Worm (Caenorhabditis elegans) whole organism, L4 larva: ENCODE results near the gene C04A2.15.

Experiments
- F37D6.2 ChIP-seq: sonication (generic microtip); optimal IDR thresholded peaks from 2 replicates; lab custom pipeline; 2016; ENCODE audit warnings: mild to moderate bottlenecking, missing genetic modification characterization, missing compliant biosample characterization
- aha-1 ChIP-seq: fragments of 150-350 bp; peaks from one replicate; lab custom pipeline; 2014; ENCODE audit warnings: missing biosample characterization, missing genetic modification characterization
- aly-2 ChIP-seq: sonication (generic microtip); optimal IDR thresholded peaks from 2 replicates; lab custom pipeline; 2018; ENCODE audit warnings: missing biosample characterization, missing genetic modification characterization
- attf-4 ChIP-seq: sonication (generic microtip); optimal IDR thresholded peaks from 3 replicates; lab custom pipeline; 2017; ENCODE audit warnings: missing biosample characterization, missing genetic modification characterization
- ceh-28 ChIP-seq: fragments of 150-350 bp; optimal IDR thresholded peaks from 2 replicates; lab custom pipeline; 2014; ENCODE audit warnings: missing biosample characterization, missing genetic modification reagents, missing genetic modification characterization
- daf-16 ChIP-seq, 3 experiments: sonication (generic microtip); optimal IDR thresholded peaks; 2 replicates each; lab custom pipeline; 2016 to 2017; ENCODE audit warnings: missing genetic modification characterization in 3 of 3, missing genetic modification reagents in 3 of 3, mild to moderate bottlenecking in 2 of 3, missing compliant biosample characterization in 2 of 3, missing biosample characterization in 1 of 3, moderate library complexity in 1 of 3
- daf-19 ChIP-seq: fragments of 200-800 bp; sonication (Bioruptor generic); conservative IDR thresholded peaks from 2 replicates; pipeline ENCODE4 v1.3.6; 2022; ENCODE audit warnings: missing genetic modification characterization, missing compliant biosample characterization
- dmd-6 ChIP-seq: fragments of 200-800 bp; sonication (Bioruptor generic); IDR thresholded peaks from 2 replicates; pipeline ENCODE4 v1.3.6; 2022; ENCODE audit warnings: missing genetic modification reagents, missing genetic modification characterization, missing compliant biosample characterization
- dpl-1 ChIP-seq: fragments of 150-350 bp; optimal IDR thresholded peaks from 2 replicates; lab custom pipeline; 2014; ENCODE audit warnings: missing biosample characterization, missing genetic modification reagents, missing genetic modification characterization
- duxl-1 ChIP-seq: sonication (generic microtip); optimal IDR thresholded peaks from 2 replicates; lab custom pipeline; 2016; ENCODE audit warnings: mild to moderate bottlenecking, missing genetic modification characterization, moderate library complexity, missing compliant biosample characterization; ENCODE audit not compliant: poor library complexity
- dve-1 ChIP-seq: sonication (generic microtip); optimal IDR thresholded peaks from 2 replicates; lab custom pipeline; 2017; ENCODE audit warnings: antibody characterized with exemption, mild to moderate bottlenecking, missing genetic modification characterization, missing compliant biosample characterization; ENCODE audit not compliant: insufficient read depth
- egl-27 ChIP-seq: sonication (generic microtip); optimal IDR thresholded peaks from 3 replicates; lab custom pipeline; 2017; ENCODE audit warnings: missing biosample characterization, missing genetic modification reagents, missing genetic modification characterization
- hlh-11 ChIP-seq: fragments of 200-800 bp; sonication (Bioruptor generic); optimal IDR thresholded peaks from 2 replicates; lab custom pipeline; 2018; ENCODE audit warnings: mild to moderate bottlenecking, missing genetic modification characterization, missing compliant biosample characterization
- hlh-30 ChIP-seq: sonication (generic microtip); optimal IDR thresholded peaks from 2 replicates; lab custom pipeline; 2017; ENCODE audit warnings: antibody characterized with exemption, mild to moderate bottlenecking, missing genetic modification characterization, missing compliant biosample characterization; ENCODE audit not compliant: insufficient read depth
- lin-1 ChIP-seq: fragments of 200-800 bp; sonication (Bioruptor generic); IDR thresholded peaks from 2 replicates; pipeline ENCODE4 v1.3.6; 2022; ENCODE audit warnings: missing genetic modification reagents, missing genetic modification characterization, missing compliant biosample characterization
- lin-13 ChIP-seq: fragments of 150-350 bp; optimal IDR thresholded peaks from 2 replicates; lab custom pipeline; 2014; ENCODE audit warnings: missing biosample characterization, missing genetic modification reagents, missing genetic modification characterization
- lir-3 ChIP-seq: sonication (generic microtip); optimal IDR thresholded peaks from 2 replicates; lab custom pipeline; 2016; ENCODE audit warnings: mild to moderate bottlenecking, missing genetic modification characterization, missing compliant biosample characterization
- lsy-2 ChIP-seq, 2 experiments: fragments of 150-350 bp in 1 of 2; sonication (generic microtip) in 1 of 2; optimal IDR thresholded peaks; 2 replicates each; lab custom pipeline; 2014 to 2017; ENCODE audit warnings: missing biosample characterization in 2 of 2, missing genetic modification characterization in 2 of 2
- mep-1 ChIP-seq: fragments of 150-350 bp; sonication (generic microtip); optimal IDR thresholded peaks from 3 replicates; lab custom pipeline; 2014; ENCODE audit warnings: missing biosample characterization, missing genetic modification characterization
- mes-2 ChIP-seq: sonication (generic microtip); optimal IDR thresholded peaks from 2 replicates; lab custom pipeline; 2016; ENCODE audit warnings: missing genotype, mild to moderate bottlenecking, missing genetic modification characterization, missing compliant biosample characterization; ENCODE audit not compliant: poor library complexity, severe bottlenecking
- nhr-28 ChIP-seq: fragments of 150-350 bp; optimal IDR thresholded peaks from 2 replicates; lab custom pipeline; 2014; ENCODE audit warnings: missing biosample characterization, missing genetic modification characterization
- nhr-48 ChIP-seq: sonication (generic microtip); optimal IDR thresholded peaks from 2 replicates; lab custom pipeline; 2016; ENCODE audit warnings: mild to moderate bottlenecking, missing genetic modification characterization, missing compliant biosample characterization
- nhr-6 ChIP-seq: fragments of 150-350 bp; optimal IDR thresholded peaks from 2 replicates; lab custom pipeline; 2014; ENCODE audit warnings: missing biosample characterization, missing genetic modification characterization
- nhr-77 ChIP-seq: fragments of 150-350 bp; optimal IDR thresholded peaks from 2 replicates; lab custom pipeline; 2014; ENCODE audit warnings: missing biosample characterization, missing genetic modification characterization
- pha-4 ChIP-seq, 2 experiments: fragments of 150-350 bp in 1 of 2; fragments of 200-800 bp in 1 of 2; sonication (Bioruptor generic) in 1 of 2; IDR thresholded peaks in 1 of 2; optimal IDR thresholded peaks in 1 of 2; 2 replicates each; pipeline versions ENCODE4 v1.3.6 to Lab custom; 2014 to 2022; ENCODE audit warnings: missing genetic modification characterization in 2 of 2, missing genetic modification reagents in 2 of 2, missing biosample characterization in 1 of 2, missing compliant biosample characterization in 1 of 2
- rbr-2 ChIP-seq: sonication (generic microtip); optimal IDR thresholded peaks from 2 replicates; lab custom pipeline; 2016; ENCODE audit warnings: missing genotype, missing genetic modification characterization, missing compliant biosample characterization
- snpc-4 ChIP-seq: fragments of 150-350 bp; optimal IDR thresholded peaks from 2 replicates; lab custom pipeline; 2014; ENCODE audit warnings: missing biosample characterization, missing genetic modification characterization
- spr-3 ChIP-seq: fragments of 200-800 bp; sonication (Bioruptor generic); optimal IDR thresholded peaks from 2 replicates; lab custom pipeline; 2018; ENCODE audit warnings: mild to moderate bottlenecking, missing genetic modification characterization, missing compliant biosample characterization
- tra-1 ChIP-seq: fragments of 200-800 bp; sonication (Bioruptor generic); IDR thresholded peaks from 2 replicates; pipeline ENCODE4 v1.3.6; 2022; ENCODE audit warnings: missing genetic modification reagents, missing genetic modification characterization, missing compliant biosample characterization
- unc-62 ChIP-seq, 3 experiments: fragments of 150-350 bp in 1 of 3; sonication (generic microtip); optimal IDR thresholded peaks in 2 of 3; peaks in 1 of 3; 1 replicate in 1 of 3; 2 replicates in 2 of 3; lab custom pipeline; 2014 to 2017; ENCODE audit warnings: missing biosample characterization in 3 of 3, missing genetic modification characterization in 3 of 3, missing genetic modification reagents in 3 of 3, missing genotype in 1 of 3
- vab-7 ChIP-seq: fragments of 200-800 bp; sonication (Bioruptor generic); IDR thresholded peaks from 2 replicates; pipeline ENCODE4 v1.3.6; 2022; ENCODE audit warnings: missing genetic modification reagents, missing genetic modification characterization, missing compliant biosample characterization
- zfp-3 ChIP-seq: fragments of 200-800 bp; sonication (Bioruptor generic); conservative IDR thresholded peaks from 2 replicates; pipeline ENCODE4 v1.3.6; 2022; ENCODE audit warnings: missing genetic modification reagents, missing genetic modification characterization, missing compliant biosample characterization
- ztf-7 ChIP-seq: fragments of 150-350 bp; optimal IDR thresholded peaks from 2 replicates; lab custom pipeline; 2014; ENCODE audit warnings: missing biosample characterization, missing genetic modification characterization

Gene C04A2.15

ce11 chrII:6835500-6835899 is 16.5 kb upstream of the C04A2.15 start (continued):
- no peak for TF ChIP-seq zfp-3 (GFP tag; lab: Robert Waterston, UW)
- peak; percentile 33 for TF ChIP-seq dve-1 (tag; lab: Kevin White, UChicago)
- peak; percentile 11 for TF ChIP-seq mes-2 (tag; lab: Kevin White, UChicago)
- TF ChIP-seq daf-19 (GFP tag; lab: Robert Waterston, UW): no peak
- TF ChIP-seq duxl-1: no peak
- peak in 1 of 2 experiments; percentile 50 for TF ChIP-seq lsy-2 (tag; optimal IDR thresholded peaks at IDR 0.05; lab: Kevin White, UChicago)
- TF ChIP-seq ztf-7 (tag; lab: Kevin White, UChicago): no peak
- peak; percentile 17 for TF ChIP-seq hlh-30 (tag; lab: Kevin White, UChicago)
- TF ChIP-seq dmd-6 (GFP tag; lab: Robert Waterston, UW): no peak
- no peak for TF ChIP-seq nhr-48 (tag; lab: Kevin White, UChicago)
- TF ChIP-seq, all 104 proteins: peak for 10

- no peak for TF ChIP-seq lin-13 (GFP tag; lab: Kevin White, UChicago)
- TF ChIP-seq aly-2: no peak
- no peak for TF ChIP-seq lir-3 (tag; lab: Kevin White, UChicago)
- no peak for TF ChIP-seq lin-1 (GFP tag; lab: Robert Waterston, UW)
- TF ChIP-seq daf-16 (GFP tag; optimal IDR thresholded peaks at IDR 0.05; lab: Kevin White, UChicago): peak in 1 of 2 experiments; percentile 31
- peak; percentile 51 for TF ChIP-seq daf-16 (tag; optimal IDR thresholded peaks at IDR 0.05; lab: Kevin White, UChicago)
- peak; percentile 25; the same call in 1 of the 2 replicates for TF ChIP-seq pha-4 (GFP tag; IDR thresholded peaks at IDR 0.05; lab: Robert Waterston, UW)
- TF ChIP-seq pha-4 (tag; optimal IDR thresholded peaks at IDR 0.05; lab: Kevin White, UChicago): no peak
- TF ChIP-seq hlh-30 (tag; lab: Kevin White, UChicago): no peak
- peak in 1 of 2 experiments; percentile 83 for TF ChIP-seq unc-62 (GFP tag; optimal IDR thresholded peaks at IDR 0.05 in 1 of 2; lab: Kevin White, UChicago)
- no peak for TF ChIP-seq unc-62 (tag; optimal IDR thresholded peaks at IDR 0.05; lab: Kevin White, UChicago)
- peak; percentile 94 for TF ChIP-seq aha-1
- no peak for TF ChIP-seq spr-3 (GFP tag; lab: Kevin White, UChicago)
- TF ChIP-seq attf-4 (tag; lab: Kevin White, UChicago): no peak
- TF ChIP-seq lsy-2 (tag; optimal IDR thresholded peaks at IDR 0.05; lab: Kevin White, UChicago): peak in 1 of 2 experiments; percentile 19
- peak; percentile 17 for TF ChIP-seq mep-1 (tag; lab: Kevin White, UChicago)
- TF ChIP-seq nhr-77 (tag; lab: Kevin White, UChicago): no peak
- TF ChIP-seq hlh-11: no peak
- TF ChIP-seq vab-7: no peak
- TF ChIP-seq nhr-28 (tag; lab: Kevin White, UChicago): peak; percentile 35
- TF ChIP-seq dve-1 (tag; lab: Kevin White, UChicago): peak; percentile 52
- TF ChIP-seq tra-1 (GFP tag; lab: Robert Waterston, UW): 0 out of 2 replicates have a peak, but pooled peaks have one; percentile 3
- TF ChIP-seq dpl-1 (GFP tag; lab: Kevin White, UChicago): no peak
- TF ChIP-seq mes-2 (tag; lab: Kevin White, UChicago): peak; percentile 10
- no peak for TF ChIP-seq egl-27 (tag; lab: Kevin White, UChicago)
- no peak for TF ChIP-seq snpc-4
- TF ChIP-seq F37D6.2: no peak
- TF ChIP-seq nhr-6 (tag; lab: Kevin White, UChicago): peak; percentile 8
- peak; percentile 25 for TF ChIP-seq rbr-2 (tag; lab: Kevin White, UChicago)
- no peak for TF ChIP-seq ceh-28 (tag; lab: Kevin White, UChicago)
These were observed 16.0 kb upstream of the C04A2.15 start for ce11 chrII:6835972-6836595.
